Worm (Caenorhabditis elegans) whole organism, L4 larva: Measurements from ENCODE around the gene mpz-3.

ENCODE experiments used
- F37D6.2 ChIP-seq: sonication (generic microtip); optimal IDR thresholded peaks from 2 replicates; lab custom pipeline; 2016; ENCODE audit warnings: mild to moderate bottlenecking, missing genetic modification characterization, missing compliant biosample characterization
- ama-1 ChIP-seq: fragments of 150-350 bp; optimal IDR thresholded peaks from 2 replicates; lab custom pipeline; 2014; ENCODE audit warnings: inconsistent platforms, mixed read lengths
- daf-8 ChIP-seq: fragments of 200-800 bp; sonication (Bioruptor generic); IDR thresholded peaks from 2 replicates; pipeline ENCODE4 v1.3.6; 2022; ENCODE audit warnings: missing genetic modification characterization, missing compliant biosample characterization
- dmd-9 ChIP-seq: fragments of 200-800 bp; sonication (Bioruptor generic); IDR thresholded peaks from 2 replicates; pipeline ENCODE4 v1.3.6; 2022; ENCODE audit warnings: missing genetic modification reagents, missing genetic modification characterization, missing compliant biosample characterization
- fkh-10 ChIP-seq: fragments of 150-350 bp; optimal IDR thresholded peaks from 2 replicates; lab custom pipeline; 2014; ENCODE audit warnings: missing biosample characterization, missing genetic modification reagents, missing genetic modification characterization
- gei-8 ChIP-seq: fragments of 200-800 bp; sonication (Bioruptor generic); optimal IDR thresholded peaks from 2 replicates; lab custom pipeline; 2018; ENCODE audit warnings: mild to moderate bottlenecking, missing genetic modification characterization, missing compliant biosample characterization
- nhr-76 ChIP-seq: fragments of 150-350 bp; optimal IDR thresholded peaks from 2 replicates; lab custom pipeline; 2014; ENCODE audit warnings: missing biosample characterization, missing genetic modification characterization
- pqm-1 ChIP-seq: sonication (generic microtip); optimal IDR thresholded peaks from 2 replicates; lab custom pipeline; 2017; ENCODE audit warnings: missing biosample characterization, missing genetic modification characterization
- saeg-2 ChIP-seq: fragments of 200-800 bp; sonication (Bioruptor generic); IDR thresholded peaks from 2 replicates; pipeline ENCODE4 v1.3.6; 2022; ENCODE audit warnings: missing genetic modification reagents, missing genetic modification characterization, missing compliant biosample characterization
- zag-1 ChIP-seq: fragments of 150-350 bp; optimal IDR thresholded peaks from 2 replicates; lab custom pipeline; 2014; ENCODE audit warnings: missing biosample characterization, missing genetic modification characterization

DNA sequence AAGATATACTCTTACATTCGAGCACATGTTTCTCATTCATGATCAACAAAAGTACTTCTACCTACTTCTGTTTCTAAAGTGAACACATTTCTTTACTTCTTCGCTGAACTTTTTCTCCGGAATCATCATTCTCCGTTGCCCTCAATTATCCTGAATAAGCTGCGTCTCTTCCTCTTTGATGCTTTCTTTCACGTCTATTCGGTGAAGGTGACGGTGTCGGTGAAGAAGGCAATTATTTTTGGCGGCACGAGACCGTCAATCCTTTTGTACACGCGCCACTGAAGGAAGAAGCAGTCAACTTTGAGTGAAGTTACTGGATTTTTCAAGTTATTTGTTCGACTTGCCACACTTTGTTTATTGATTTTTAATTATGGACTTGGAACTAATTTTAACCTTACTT lies 33.7 kb downstream of the mpz-3 start, which contains the start of gene abch-1:
- TF ChIP-seq fkh-10 (GFP tag; lab: Kevin White, UChicago) = no peak
- no peak for TF ChIP-seq saeg-2 (GFP tag; lab: Robert Waterston, UW)
- no peak for TF ChIP-seq nhr-76 (tag; lab: Kevin White, UChicago)
- TF ChIP-seq dmd-9 (GFP tag; lab: Robert Waterston, UW) = no peak
- TF ChIP-seq pqm-1 (tag; lab: Kevin White, UChicago) = no peak
- no peak for TF ChIP-seq gei-8
- TF ChIP-seq ama-1 = no peak
- no peak for TF ChIP-seq F37D6.2 (tag; lab: Kevin White, UChicago)
- TF ChIP-seq zag-1 (tag; lab: Kevin White, UChicago) = no peak
- no peak for TF ChIP-seq daf-8 (GFP tag; lab: Robert Waterston, UW)
